Fruit fly (Drosophila melanogaster) Kc167 (cell line): ENCODE results near the gene Abd-B.

ENCODE experiments used
- Myc ChIP-seq: fragments of >200 bp; optimal IDR thresholded peaks from 2 replicates; lab custom pipeline; 2017; ENCODE audit warnings: missing external identifiers
- Sin3A ChIP-seq: fragments of >200 bp; optimal IDR thresholded peaks from 2 replicates; lab custom pipeline; 2018; ENCODE audit warnings: missing external identifiers
- h ChIP-seq: fragments of >200 bp; optimal IDR thresholded peaks from 3 replicates; lab custom pipeline; 2018; ENCODE audit warnings: missing external identifiers
- insv ChIP-seq: fragments of >200 bp; optimal IDR thresholded peaks from 3 replicates; lab custom pipeline; 2018; ENCODE audit warnings: missing external identifiers
- psq ChIP-seq: fragments of >200 bp; optimal IDR thresholded peaks from 2 replicates; lab custom pipeline; 2017; ENCODE audit warnings: missing external identifiers

DNA sequence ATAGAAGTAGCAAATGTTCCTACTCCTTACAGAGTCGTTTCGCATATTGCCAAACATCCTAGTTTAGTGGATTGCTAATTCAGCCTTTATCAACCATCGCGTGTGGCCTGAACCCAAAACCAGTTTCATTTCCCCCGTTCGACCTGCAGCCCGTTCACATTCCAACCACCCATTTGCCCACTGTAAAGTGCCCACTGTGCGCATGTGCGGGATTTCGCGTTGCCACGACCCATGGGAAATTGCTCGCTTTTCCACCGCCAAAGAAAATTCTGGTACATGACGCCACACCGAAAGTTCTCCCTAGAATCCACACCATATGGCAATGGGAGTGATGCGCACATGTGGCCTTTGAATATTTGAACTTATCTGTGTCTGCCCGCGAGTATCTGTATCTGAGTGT, 78.7 kb downstream of the Abd-B start:
- TF ChIP-seq Sin3A (lab: Kevin White, UChicago) (no peak), insv (no peak), psq (lab: Kevin White, UChicago) (no peak), Myc (no peak), h (lab: Kevin White, UChicago) (no peak)
